Worm (Caenorhabditis elegans): Measurements from ENCODE around the gene par-3.

ce11 chrIII:5722550-5722949 lies 58.5 kb downstream of the par-3 start, which contains the start of gene wrm-1:
- TF ChIP-seq dao-5 (tag; optimal IDR thresholded peaks at IDR 0.05): no peak
- TF ChIP-seq W03F9.2 (tag; optimal IDR thresholded peaks at IDR 0.05): no peak
